Worm (Caenorhabditis elegans): Measurements from ENCODE around the gene T25B9.8.
"Not testable (repeated sequence)": the region's sequence is repeated elsewhere in the genome, so short reads cannot be mapped to it uniquely, and the experiment has no call there.

T25B9.8 gene

ce11 chrIV:10764206-10764605 lies 3.8 kb downstream of the T25B9.8 start, which contains the start of gene T25B9.11:
TSS of gene T25B9.11 (plus strand) at chrIV:10764506.
- TF ChIP-seq crh-2 (tag; optimal IDR thresholded peaks at IDR 0.05) = no peak

- TF ChIP-seq sem-4 (tag; optimal IDR thresholded peaks at IDR 0.05) (no peak), lin-11 (tag; optimal IDR thresholded peaks at IDR 0.05) (no peak), ztf-11 (tag; optimal IDR thresholded peaks at IDR 0.05) (no peak), alr-1 (tag; optimal IDR thresholded peaks at IDR 0.05) (no peak), egl-27 (tag; optimal IDR thresholded peaks at IDR 0.05) (no peak), nhr-129 (tag; optimal IDR thresholded peaks at IDR 0.05) (no peak), R02D3.7 (tag; optimal IDR thresholded peaks at IDR 0.05) (no peak), C34F6.9 (tag; optimal IDR thresholded peaks at IDR 0.05) (no peak), sma-3 (GFP tag; optimal IDR thresholded peaks at IDR 0.05) (no peak), lsy-2 (tag; optimal IDR thresholded peaks at IDR 0.05) (no peak), blmp-1 (tag; optimal IDR thresholded peaks at IDR 0.05; ENCODE audit: insufficient read depth) (no peak), ztf-4 (tag; optimal IDR thresholded peaks at IDR 0.05) (no peak)
Measured at ce11 chrIV:10761344-10761743, 6.7 kb downstream of the T25B9.8 start, which contains the start of gene ugt-54. TSS of gene ugt-54 (plus strand) at chrIV:10761698.

- no peak for TF ChIP-seq mbf-1 (tag; optimal IDR thresholded peaks at IDR 0.05)
- TF ChIP-seq nhr-12 (tag; optimal IDR thresholded peaks at IDR 0.05) = no peak
- no peak for TF ChIP-seq mab-5 (tag; optimal IDR thresholded peaks at IDR 0.05)
- TF ChIP-seq ztf-1 (GFP tag; conservative IDR thresholded peaks at IDR 0.05) = no peak
- TF ChIP-seq alr-1 (tag; optimal IDR thresholded peaks at IDR 0.05) = no peak
- TF ChIP-seq lin-11 (tag; optimal IDR thresholded peaks at IDR 0.05) = no peak
- TF ChIP-seq zag-1 (tag; optimal IDR thresholded peaks at IDR 0.05) = no peak
- TF ChIP-seq dmd-4 (tag; optimal IDR thresholded peaks at IDR 0.05) = no peak
- no peak for TF ChIP-seq R02D3.7 (tag; optimal IDR thresholded peaks at IDR 0.05)
- no peak for TF ChIP-seq nhr-25 (tag; optimal IDR thresholded peaks at IDR 0.05)
- no peak for TF ChIP-seq Y55F3AM.14 (GFP tag; optimal IDR thresholded peaks at IDR 0.05)
- TF ChIP-seq nhr-237 (tag; optimal IDR thresholded peaks at IDR 0.05) = no peak
- no peak for TF ChIP-seq ztf-11 (tag; optimal IDR thresholded peaks at IDR 0.05)
- no peak for TF ChIP-seq gmeb-1 (tag; optimal IDR thresholded peaks at IDR 0.05)
- TF ChIP-seq blmp-1 (tag; optimal IDR thresholded peaks at IDR 0.05; ENCODE audit: insufficient read depth) = no peak
Measured at ce11 chrIV:10757616-10758193, 10.3 kb downstream of the T25B9.8 start, which contains the start of the genes T25B9.4 and T25B9.6. TSS of gene T25B9.4 (minus strand) at chrIV:10757716. TSS of gene T25B9.6 (plus strand) at chrIV:10758143.

- TF ChIP-seq ceh-16 (tag; optimal IDR thresholded peaks at IDR 0.05) (no peak), nhr-129 (tag; optimal IDR thresholded peaks at IDR 0.05) (no peak)
Measured at ce11 chrIV:10754685-10755084, 13.3 kb downstream of the T25B9.8 start, which contains the start of gene T25B9.5. TSS of gene T25B9.5 (minus strand) at chrIV:10754785.

- not testable (repeated sequence) for TF ChIP-seq mab-5 (tag; optimal IDR thresholded peaks at IDR 0.05); nhr-6 (tag; optimal IDR thresholded peaks at IDR 0.05); sma-3 (GFP tag; optimal IDR thresholded peaks at IDR 0.05)
Measured at ce11 chrIV:10751740-10752139, 16.3 kb downstream of the T25B9.8 start, which contains the start of gene T25B9.2. TSS of gene T25B9.2 (minus strand) at chrIV:10751840.

ce11 chrIV:10750041-10750440 lies 18.0 kb downstream of the T25B9.8 start, which contains the start of gene T25B9.1:
TSS of gene T25B9.1 (minus strand) at chrIV:10750141.
- no peak for TF ChIP-seq lin-11 (tag; optimal IDR thresholded peaks at IDR 0.05)
- TF ChIP-seq elt-1 (tag; optimal IDR thresholded peaks at IDR 0.05) = no peak
- no peak for TF ChIP-seq nhr-6 (tag; optimal IDR thresholded peaks at IDR 0.05)
- TF ChIP-seq nhr-237 (tag; optimal IDR thresholded peaks at IDR 0.05) = no peak
- no peak for TF ChIP-seq snpc-4 (tag; optimal IDR thresholded peaks at IDR 0.05)
- TF ChIP-seq unc-62 (GFP tag; optimal IDR thresholded peaks at IDR 0.05) = no peak

ce11 chrIV:10745332-10745731 lies 22.7 kb downstream of the T25B9.8 start:
- no peak for TF ChIP-seq ceh-16 (tag; optimal IDR thresholded peaks at IDR 0.05)
- no peak for TF ChIP-seq ceh-82 (tag; optimal IDR thresholded peaks at IDR 0.05)
- TF ChIP-seq elt-3 (tag; optimal IDR thresholded peaks at IDR 0.05) = no peak
- no peak for TF ChIP-seq sma-3 (GFP tag; optimal IDR thresholded peaks at IDR 0.05)
- TF ChIP-seq gmeb-1 (tag; optimal IDR thresholded peaks at IDR 0.05) = no peak
